Fruit fly (Drosophila melanogaster): ENCODE data around the gene CG43783.

CG43783 gene

DNA sequence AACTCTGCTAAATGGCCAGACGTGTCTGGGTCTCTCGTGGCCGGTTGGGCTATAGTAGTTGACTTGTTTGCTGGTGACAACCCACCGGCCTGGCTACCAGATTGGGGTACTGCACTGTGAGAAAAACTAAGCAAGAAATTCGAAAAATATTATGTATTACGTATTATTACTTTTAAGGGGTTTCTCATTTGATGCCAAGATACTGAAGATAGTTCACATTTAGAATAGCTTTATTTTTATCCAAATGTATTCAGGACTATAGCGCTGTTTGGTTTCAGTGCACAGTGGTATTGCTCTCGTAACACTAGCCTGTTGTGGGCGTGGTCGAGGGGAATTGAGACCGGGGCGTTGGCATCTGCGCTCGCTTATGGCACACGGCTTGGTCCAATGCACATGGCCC lies 33.4 kb downstream of the CG43783 start (continued):
- TF ChIP-seq cwo (GFP tag; optimal IDR thresholded peaks at IDR 0.05): peak; percentile 63
- no peak for TF ChIP-seq Lim3 (GFP tag; IDR thresholded peaks at IDR 0.05)
- TF ChIP-seq CG13296 (GFP tag; optimal IDR thresholded peaks at IDR 0.05): peak; percentile 57
- TF ChIP-seq CG1024 (GFP tag; IDR thresholded peaks at IDR 0.05): peak; percentile 69
- TF ChIP-seq CG7963 (GFP tag; IDR thresholded peaks at IDR 0.05; ENCODE audit: partially characterized antibody): no peak
- TF ChIP-seq CG12299 (tag; optimal IDR thresholded peaks at IDR 0.05): no peak
- TF ChIP-seq phol (tag; optimal IDR thresholded peaks at IDR 0.05): peak; percentile 68
- TF ChIP-seq CG11695 (GFP tag; IDR thresholded peaks at IDR 0.05): peak; percentile 47; the same call in 2 of the 3 replicates
- peak; percentile 66 for TF ChIP-seq CG3281 (GFP tag; optimal IDR thresholded peaks at IDR 0.05)
- TF ChIP-seq CG13624 (GFP tag; optimal IDR thresholded peaks at IDR 0.05): no peak
- TF ChIP-seq CG17361 (GFP tag; IDR thresholded peaks at IDR 0.05): peak; percentile 57; the same call in 2 of the 3 replicates
- TF ChIP-seq CG10274 (GFP tag; optimal IDR thresholded peaks at IDR 0.05): peak; percentile 45
- TF ChIP-seq CG2202 (tag; optimal IDR thresholded peaks at IDR 0.05): no peak
- no peak for TF ChIP-seq Hey (tag; optimal IDR thresholded peaks at IDR 0.05)
- peak; percentile 21 for TF ChIP-seq sd (tag; optimal IDR thresholded peaks at IDR 0.05)
- TF ChIP-seq pan (optimal IDR thresholded peaks at IDR 0.05): no peak
- TF ChIP-seq pan (GFP tag; optimal IDR thresholded peaks at IDR 0.05 in 1 of 2, IDR thresholded peaks at IDR 0.05 in 1 of 2): peak in 1 of 2 experiments; percentile 75
- peak; percentile 18 for TF ChIP-seq pnt (GFP tag; optimal IDR thresholded peaks at IDR 0.05)
- peak; percentile 69 for TF ChIP-seq tin (GFP tag; optimal IDR thresholded peaks at IDR 0.05)
- peak; percentile 68; the same call in 1 of the 3 replicates for TF ChIP-seq CG11456 (GFP tag; IDR thresholded peaks at IDR 0.05)
- peak; percentile 59 for TF ChIP-seq Asciz (GFP tag; optimal IDR thresholded peaks at IDR 0.05)
- TF ChIP-seq CG11247 (GFP tag; IDR thresholded peaks at IDR 0.05): peak; percentile 52
- TF ChIP-seq Scr (GFP tag; IDR thresholded peaks at IDR 0.05; ENCODE audit: partially characterized antibody): no peak
- peak; percentile 71 for TF ChIP-seq HHEX (GFP tag; optimal IDR thresholded peaks at IDR 0.05)
- no peak for TF ChIP-seq Hr39 (optimal IDR thresholded peaks at IDR 0.05)
- TF ChIP-seq ATbp (GFP tag; optimal IDR thresholded peaks at IDR 0.05): peak; percentile 71
- no peak for TF ChIP-seq hbn (GFP tag; IDR thresholded peaks at IDR 0.05; ENCODE audit: partially characterized antibody)
- TF ChIP-seq gt (GFP tag; IDR thresholded peaks at IDR 0.05): no peak
- TF ChIP-seq CG2116 (GFP tag; optimal IDR thresholded peaks at IDR 0.05): peak; percentile 13
- no peak for TF ChIP-seq knrl (GFP tag; IDR thresholded peaks at IDR 0.05; ENCODE audit: partially characterized antibody)
- no peak for TF ChIP-seq en (GFP tag; optimal IDR thresholded peaks at IDR 0.05)
- TF ChIP-seq luna (GFP tag; optimal IDR thresholded peaks at IDR 0.05): no peak
- TF ChIP-seq CG14667 (GFP tag; IDR thresholded peaks at IDR 0.05): peak; percentile 54
- TF ChIP-seq Drgx (GFP tag; IDR thresholded peaks at IDR 0.05): peak; percentile 94
- TF ChIP-seq row (GFP tag; IDR thresholded peaks at IDR 0.05): peak; percentile 60
- peak; percentile 60 for TF ChIP-seq CG2678 (tag; optimal IDR thresholded peaks at IDR 0.05)
- no peak for TF ChIP-seq CG34224 (GFP tag; IDR thresholded peaks at IDR 0.05; ENCODE audit: partially characterized antibody)
- peak; percentile 57 for TF ChIP-seq CG15514 (GFP tag; optimal IDR thresholded peaks at IDR 0.05)
- TF ChIP-seq Gug (GFP tag; IDR thresholded peaks at IDR 0.05): peak; percentile 14; the same call in 1 of the 4 replicates
- TF ChIP-seq dmrt99B (tag; optimal IDR thresholded peaks at IDR 0.05): peak; percentile 90
- peak; percentile 10 to 57 for TF ChIP-seq chif (GFP tag; optimal IDR thresholded peaks at IDR 0.05)
- TF ChIP-seq CG42726 (GFP tag; IDR thresholded peaks at IDR 0.05; ENCODE audit: partially characterized antibody): no peak
- TF ChIP-seq CG9215 (GFP tag; IDR thresholded peaks at IDR 0.05): no peak
- peak; percentile 44 for TF ChIP-seq NfI (GFP tag; optimal IDR thresholded peaks at IDR 0.05)
- TF ChIP-seq cad (GFP tag; optimal IDR thresholded peaks at IDR 0.05): no peak
- no peak for TF ChIP-seq Hmx (GFP tag; optimal IDR thresholded peaks at IDR 0.05)
- TF ChIP-seq so (GFP tag; IDR thresholded peaks at IDR 0.05): peak; percentile 75; the same call in 1 of the 3 replicates
- peak; percentile 38 for TF ChIP-seq chn (GFP tag; optimal IDR thresholded peaks at IDR 0.05)
- peak; percentile 52 for TF ChIP-seq CG12219 (GFP tag; optimal IDR thresholded peaks at IDR 0.05)
- TF ChIP-seq Dll (GFP tag; IDR thresholded peaks at IDR 0.05; ENCODE audit: partially characterized antibody): no peak
- peak; percentile 46 for TF ChIP-seq CG10654 (GFP tag; optimal IDR thresholded peaks at IDR 0.05)

All from whole organism, embryonic.